Worm (Caenorhabditis elegans): ENCODE results near the gene mrps-25.

DNA sequence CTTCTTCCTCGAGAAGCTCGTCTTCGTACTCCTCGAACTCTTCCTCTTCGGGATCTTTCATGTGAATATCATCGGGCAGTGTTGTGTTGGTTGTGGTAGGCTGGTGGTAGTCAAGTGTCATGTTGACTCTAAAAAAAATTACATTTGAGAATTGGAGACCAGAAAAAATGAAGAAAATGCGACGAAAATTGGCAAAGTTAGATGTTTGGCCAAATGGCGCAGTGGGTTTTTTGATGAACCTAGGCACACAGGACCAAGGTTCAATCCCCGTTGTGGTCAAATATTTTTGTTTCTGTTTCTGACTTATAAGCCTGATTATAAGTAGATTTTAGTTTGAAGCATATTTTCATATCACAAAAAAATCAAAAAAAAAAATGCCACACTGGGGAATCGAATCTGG is 6.4 kb downstream of the mrps-25 start:
- TF ChIP-seq nhr-232 (tag; optimal IDR thresholded peaks at IDR 0.05) (no peak), tbx-2 (tag; optimal IDR thresholded peaks at IDR 0.05) (no peak), elt-4 (tag; optimal IDR thresholded peaks at IDR 0.05) (no peak), unc-86 (tag; optimal IDR thresholded peaks at IDR 0.05) (no peak), tbx-7 (tag; optimal IDR thresholded peaks at IDR 0.05) (no peak), K02D7.2 (tag; optimal IDR thresholded peaks at IDR 0.05) (no peak), pqm-1 (tag; optimal IDR thresholded peaks at IDR 0.05) (no peak), ceh-18 (tag; optimal IDR thresholded peaks at IDR 0.05) (no peak), fkh-10 (GFP tag; optimal IDR thresholded peaks at IDR 0.05) (no peak)
